Worm (Caenorhabditis elegans): ENCODE measurements around the gene F54C9.3.
A peak's percentile ranks its signal among the peaks of the same experiment; 100 is the strongest.

F54C9.3 gene

ce11 chrII:8562002-8562401 lies 4.7 kb downstream of the F54C9.3 start, which contains the start of gene F54C9.14:
F54C9.14 (plus strand) TSS chrII:8562302.
- TF ChIP-seq ceh-30 (tag; optimal IDR thresholded peaks at IDR 0.05) (no peak), lim-6 (tag; optimal IDR thresholded peaks at IDR 0.05) (no peak), nhr-232 (tag; optimal IDR thresholded peaks at IDR 0.05) (no peak), hlh-30 (tag; optimal IDR thresholded peaks at IDR 0.05; ENCODE audit: insufficient read depth) (no peak), ceh-31 (tag; optimal IDR thresholded peaks at IDR 0.05) (no peak), pax-1 (tag; optimal IDR thresholded peaks at IDR 0.05) (no peak), C08G9.2 (tag; optimal IDR thresholded peaks at IDR 0.05) (no peak), hlh-15 (tag; optimal IDR thresholded peaks at IDR 0.05) (no peak), odd-2 (tag; optimal IDR thresholded peaks at IDR 0.05) (no peak), ama-1 (optimal IDR thresholded peaks at IDR 0.05) (no peak), ceh-2 (tag; optimal IDR thresholded peaks at IDR 0.05) (no peak), fax-1 (tag; optimal IDR thresholded peaks at IDR 0.05) (no peak), ceh-18 (tag; optimal IDR thresholded peaks at IDR 0.05) (no peak), F13H6.1 (tag; optimal IDR thresholded peaks at IDR 0.05) (no peak), K02D7.2 (tag; optimal IDR thresholded peaks at IDR 0.05) (no peak), dve-1 (tag; optimal IDR thresholded peaks at IDR 0.05) (no peak), unc-55 (GFP tag; optimal IDR thresholded peaks at IDR 0.05) (no peak), lin-11 (tag; optimal IDR thresholded peaks at IDR 0.05) (no peak), unc-3 (GFP tag; conservative IDR thresholded peaks at IDR 0.05) (no peak), unc-3 (tag; optimal IDR thresholded peaks at IDR 0.05) (no peak)

ce11 chrII:8561227-8561626 lies 5.4 kb downstream of the F54C9.3 start, which contains the start of gene iff-2:
iff-2 (minus strand) TSS chrII:8561367.
- TF ChIP-seq pqm-1 (tag; optimal IDR thresholded peaks at IDR 0.05) (peak; percentile 73), unc-55 (GFP tag; optimal IDR thresholded peaks at IDR 0.05) (peak; percentile 86), rnt-1 (tag; optimal IDR thresholded peaks at IDR 0.05) (peak; percentile 95), sdc-2 (tag; optimal IDR thresholded peaks at IDR 0.05) (peak; percentile 78), che-1 (tag; optimal IDR thresholded peaks at IDR 0.05) (no peak), hlh-6 (tag; optimal IDR thresholded peaks at IDR 0.05) (peak; percentile 28), ets-4 (tag; optimal IDR thresholded peaks at IDR 0.05) (peak; percentile 89), C08G9.2 (tag; optimal IDR thresholded peaks at IDR 0.05) (peak; percentile 65), hlh-8 (tag; optimal IDR thresholded peaks at IDR 0.05) (peak; percentile 50), pha-4 (tag; optimal IDR thresholded peaks at IDR 0.05) (no peak), ceh-48 (tag; optimal IDR thresholded peaks at IDR 0.05) (peak; percentile 49), mec-3 (tag; optimal IDR thresholded peaks at IDR 0.05; ENCODE audit: borderline replicate concordance) (no peak), gmeb-2 (tag; optimal IDR thresholded peaks at IDR 0.05) (no peak), ref-2 (tag; optimal IDR thresholded peaks at IDR 0.05) (peak; percentile 97), unc-3 (GFP tag; conservative IDR thresholded peaks at IDR 0.05) (peak; percentile 43; the same call in 1 of the 2 replicates), unc-3 (tag; optimal IDR thresholded peaks at IDR 0.05) (peak; percentile 48), sox-4 (tag; optimal IDR thresholded peaks at IDR 0.05) (peak; percentile 50), K09A11.1 (tag; optimal IDR thresholded peaks at IDR 0.05; ENCODE audit: insufficient read depth) (peak; percentile 80), unc-86 (tag; optimal IDR thresholded peaks at IDR 0.05) (peak; percentile 76), ceh-2 (tag; optimal IDR thresholded peaks at IDR 0.05) (peak; percentile 76), dve-1 (tag; optimal IDR thresholded peaks at IDR 0.05) (peak; percentile 98), fkh-10 (GFP tag; optimal IDR thresholded peaks at IDR 0.05) (peak; percentile 59), elt-4 (tag; optimal IDR thresholded peaks at IDR 0.05) (no peak), nhr-11 (tag; optimal IDR thresholded peaks at IDR 0.05) (peak; percentile 62), ama-1 (optimal IDR thresholded peaks at IDR 0.05) (peak; percentile 51), fkh-6 (tag; optimal IDR thresholded peaks at IDR 0.05) (peak; percentile 68), ceh-9 (tag; optimal IDR thresholded peaks at IDR 0.05) (no peak), tbx-2 (tag; optimal IDR thresholded peaks at IDR 0.05) (peak; percentile 97), C38D4.7 (GFP tag; optimal IDR thresholded peaks at IDR 0.05) (peak; percentile 18), T23F11.4 (GFP tag; optimal IDR thresholded peaks at IDR 0.05) (peak; percentile 69), K02D7.2 (tag; optimal IDR thresholded peaks at IDR 0.05) (peak; percentile 14), pros-1 (tag; optimal IDR thresholded peaks at IDR 0.05) (peak; percentile 96), dmd-4 (tag; optimal IDR thresholded peaks at IDR 0.05; ENCODE audit: borderline replicate concordance) (peak; percentile 1), syd-9 (tag; optimal IDR thresholded peaks at IDR 0.05) (peak; percentile 83), ceh-34 (tag; optimal IDR thresholded peaks at IDR 0.05) (peak; percentile 96), ahr-1 (tag; optimal IDR thresholded peaks at IDR 0.05) (no peak), ceh-14 (tag; optimal IDR thresholded peaks at IDR 0.05) (peak; percentile 83), ceh-45 (GFP tag; IDR thresholded peaks at IDR 0.05) (peak; percentile 62; the same call in 1 of the 2 replicates), ceh-22 (tag; optimal IDR thresholded peaks at IDR 0.05) (peak; percentile 67), sox-2 (GFP tag; IDR thresholded peaks at IDR 0.05) (peak; percentile 39; the same call in 1 of the 2 replicates)
